Worm (Caenorhabditis elegans) whole organism, young adult: ENCODE results near the gene cdc-48.2.

Experiments used
- die-1 ChIP-seq: sonication (generic microtip); optimal IDR thresholded peaks from 2 replicates; lab custom pipeline; 2016; ENCODE audit warnings: missing genotype, mild to moderate bottlenecking, missing genetic modification characterization, missing compliant biosample characterization
- madf-10 ChIP-seq: sonication (generic microtip); optimal IDR thresholded peaks from 2 replicates; lab custom pipeline; 2016; ENCODE audit warnings: mild to moderate bottlenecking, missing genetic modification characterization, missing compliant biosample characterization
- ztf-26 ChIP-seq: sonication (generic microtip); optimal IDR thresholded peaks from 2 replicates; lab custom pipeline; 2017; ENCODE audit warnings: missing genetic modification characterization, missing compliant biosample characterization

DNA sequence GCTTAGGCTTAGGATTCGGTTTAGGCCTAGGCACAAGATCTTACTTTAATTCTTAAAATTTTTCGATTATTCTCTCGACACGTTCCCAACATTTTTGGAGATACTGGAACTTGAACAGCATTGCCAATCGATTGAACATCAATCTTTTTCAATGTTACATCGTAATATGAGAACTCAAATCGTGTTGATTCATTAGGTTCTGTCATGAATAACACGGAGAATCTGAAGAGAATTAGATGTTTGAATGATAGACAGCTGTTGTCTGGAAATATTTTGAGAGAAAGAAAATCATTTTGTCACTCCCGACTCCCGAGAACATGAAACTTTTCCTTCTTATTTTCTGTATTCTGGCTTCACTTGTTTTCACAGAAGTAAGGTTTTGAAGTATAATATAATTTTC is 31.0 kb downstream of the cdc-48.2 start, which contains the start of gene T05C12.15:
- TF ChIP-seq die-1 (tag; lab: Kevin White, UChicago), result no peak
- TF ChIP-seq madf-10, result no peak
- TF ChIP-seq ztf-26 (tag; lab: Kevin White, UChicago), result no peak
